Fruit fly (Drosophila melanogaster) whole organism, embryonic: ENCODE results near the gene CG5506.

Source experiments
- Adf1 ChIP-seq: fragments of 200-800 bp; sonication (Bioruptor generic); IDR thresholded peaks from 2 replicates; pipeline ENCODE4 v1.3.6; 2022; ENCODE audit warnings: missing biosample characterization, missing genetic modification characterization
- BEAF-32 ChIP-seq: fragments of 200-800 bp; sonication (Bioruptor generic); optimal IDR thresholded peaks from 3 replicates; lab custom pipeline; 2017; ENCODE audit warnings: missing biosample characterization, missing genetic modification characterization, mild to moderate bottlenecking, moderate library complexity, missing genetic modification reagents
- CG10209 ChIP-seq: fragments of 200-800 bp; sonication (Bioruptor generic); optimal IDR thresholded peaks from 3 replicates; lab custom pipeline; 2017; ENCODE audit warnings: missing biosample characterization, mild to moderate bottlenecking, missing genetic modification characterization, missing genetic modification reagents
- CG1024 ChIP-seq: fragments of 200-800 bp; sonication (Bioruptor generic); IDR thresholded peaks from 2 replicates; pipeline ENCODE4 v1.3.6; 2022; ENCODE audit warnings: missing biosample characterization, missing genetic modification characterization
- CG11085 ChIP-seq: fragments of 200-800 bp; sonication (Bioruptor generic); IDR thresholded peaks from 2 replicates; pipeline ENCODE4 v1.3.6; 2022; ENCODE audit warnings: missing biosample characterization, missing genetic modification characterization
- CG13424 ChIP-seq: fragments of 200-800 bp; sonication (Bioruptor generic); optimal IDR thresholded peaks from 2 replicates; lab custom pipeline; 2019; ENCODE audit warnings: missing biosample characterization, mild to moderate bottlenecking, missing genetic modification characterization, moderate library complexity
- CG1529 ChIP-seq: fragments of 200-800 bp; sonication (Bioruptor generic); optimal IDR thresholded peaks from 3 replicates; lab custom pipeline; 2018; ENCODE audit warnings: missing biosample characterization, missing genetic modification characterization
- CG1832 ChIP-seq: fragments of 200-800 bp; sonication (Bioruptor generic); optimal IDR thresholded peaks from 2 replicates; lab custom pipeline; 2017; ENCODE audit warnings: missing biosample characterization, mild to moderate bottlenecking, missing genetic modification characterization, inconsistent platforms
- CG18476 ChIP-seq: fragments of 200-800 bp; sonication (Bioruptor generic); optimal IDR thresholded peaks from 2 replicates; lab custom pipeline; 2016; ENCODE audit warnings: missing biosample characterization, mild to moderate bottlenecking, missing genetic modification characterization
- CG18599 ChIP-seq: fragments of 200-800 bp; sonication (Bioruptor generic); optimal IDR thresholded peaks from 3 replicates; lab custom pipeline; 2017; ENCODE audit warnings: missing biosample characterization, missing genetic modification characterization, mild to moderate bottlenecking, moderate library complexity, missing genetic modification reagents
- CG2129 ChIP-seq: fragments of 200-800 bp; sonication (Bioruptor generic); IDR thresholded peaks from 2 replicates; pipeline ENCODE4 v1.3.6; 2022; ENCODE audit warnings: missing biosample characterization, missing genetic modification characterization; ENCODE audit not compliant: partially characterized antibody
- CG30020 ChIP-seq: fragments of 200-800 bp; optimal IDR thresholded peaks from 2 replicates; lab custom pipeline; 2019; ENCODE audit warnings: missing biosample characterization, mild to moderate bottlenecking, missing genetic modification characterization, moderate library complexity
- CG31388 ChIP-seq: fragments of 200-800 bp; sonication (Bioruptor generic); optimal IDR thresholded peaks from 2 replicates; lab custom pipeline; 2016; ENCODE audit warnings: missing biosample characterization, missing genetic modification characterization
- CG6175 ChIP-seq: fragments of 200-800 bp; sonication (Bioruptor generic); IDR thresholded peaks from 3 replicates; pipeline ENCODE4 v1.3.6; 2022; ENCODE audit warnings: missing biosample characterization, missing genetic modification characterization
- CG8281 ChIP-seq: fragments of 200-800 bp; sonication (Bioruptor generic); optimal IDR thresholded peaks from 2 replicates; lab custom pipeline; 2018; ENCODE audit warnings: missing biosample characterization, mild to moderate bottlenecking, missing genetic modification characterization, moderate library complexity
- E2f2 ChIP-seq: fragments of 200-800 bp; sonication (Bioruptor generic); IDR thresholded peaks from 2 replicates; pipeline ENCODE4 v1.3.6; 2022; ENCODE audit warnings: missing biosample characterization, missing genetic modification characterization
- Hr51 ChIP-seq, 2 experiments: fragments of 200-800 bp; sonication (Bioruptor generic); optimal IDR thresholded peaks; 2 replicates in 1 of 2; 3 replicates in 1 of 2; lab custom pipeline; 2016 to 2018; ENCODE audit warnings: missing biosample characterization in 2 of 2, missing genetic modification characterization in 2 of 2, mild to moderate bottlenecking in 1 of 2, moderate library complexity in 1 of 2
- Med ChIP-seq: fragments of 200-800 bp; sonication (Bioruptor generic); peaks from one replicate; lab custom pipeline; 2016; ENCODE audit warnings: missing biosample characterization, missing genetic modification characterization, mild to moderate bottlenecking, inconsistent platforms, moderate library complexity
- NC2α ChIP-seq: fragments of 200-800 bp; sonication (Bioruptor generic); optimal IDR thresholded peaks from 2 replicates; lab custom pipeline; 2016; ENCODE audit warnings: missing biosample characterization, missing genetic modification characterization
- Spps ChIP-seq: fragments of 200-800 bp; sonication (Bioruptor generic); optimal IDR thresholded peaks from 2 replicates; lab custom pipeline; 2018; ENCODE audit warnings: missing biosample characterization, mild to moderate bottlenecking, missing genetic modification characterization
- Trl ChIP-seq, 3 experiments: fragments of >200 bp in 2 of 3; fragments of 200-800 bp in 1 of 3; sonication (Bioruptor generic) in 1 of 3; optimal IDR thresholded peaks; 2 replicates in 1 of 3; 3 replicates in 2 of 3; lab custom pipeline; 2016 to 2017; ENCODE audit warnings: missing biosample characterization in 1 of 3, missing genetic modification characterization in 1 of 3
- ara ChIP-seq: fragments of 200-800 bp; sonication (Bioruptor generic); IDR thresholded peaks from 2 replicates; pipeline ENCODE4 v1.3.6; 2022; ENCODE audit warnings: missing biosample characterization, missing genetic modification characterization
- bab2 ChIP-seq: fragments of 200-800 bp; sonication (Bioruptor generic); optimal IDR thresholded peaks from 2 replicates; lab custom pipeline; 2016; ENCODE audit warnings: missing biosample characterization, missing genetic modification characterization
- cad ChIP-seq: fragments of >200 bp; optimal IDR thresholded peaks from 2 replicates; lab custom pipeline; 2017; ENCODE audit warnings: missing biosample characterization, missing genetic modification characterization
- cg ChIP-seq: fragments of 200-800 bp; sonication (Bioruptor generic); optimal IDR thresholded peaks from 3 replicates; lab custom pipeline; 2019; ENCODE audit warnings: missing biosample characterization, mild to moderate bottlenecking, missing genetic modification characterization, moderate library complexity
- chif ChIP-seq, 2 experiments: fragments of 200-800 bp; sonication (Bioruptor generic); optimal IDR thresholded peaks; 3 replicates each; lab custom pipeline; 2016; ENCODE audit warnings: missing biosample characterization in 2 of 2, missing genetic modification characterization in 2 of 2
- chinmo ChIP-seq: fragments of 200-800 bp; sonication (Bioruptor generic); IDR thresholded peaks from 4 replicates; pipeline ENCODE4 v1.3.6; 2022; ENCODE audit warnings: missing biosample characterization, missing genetic modification characterization; ENCODE audit not compliant: partially characterized antibody
- cwo ChIP-seq: fragments of 200-800 bp; sonication (Bioruptor generic); optimal IDR thresholded peaks from 3 replicates; lab custom pipeline; 2017; ENCODE audit warnings: missing biosample characterization, missing genetic modification characterization, mild to moderate bottlenecking, moderate library complexity, missing genetic modification reagents
- dan ChIP-seq: fragments of 200-800 bp; sonication (Bioruptor generic); IDR thresholded peaks from 2 replicates; pipeline ENCODE4 v1.3.6; 2022; ENCODE audit warnings: missing biosample characterization, missing genetic modification characterization
- dysf ChIP-seq: fragments of 200-800 bp; sonication (Bioruptor generic); IDR thresholded peaks from 3 replicates; pipeline ENCODE4 v1.3.6; 2022; ENCODE audit warnings: missing biosample characterization, missing genetic modification characterization
- fd96Cb ChIP-seq: fragments of 200-800 bp; sonication (Bioruptor generic); optimal IDR thresholded peaks from 2 replicates; lab custom pipeline; 2018; ENCODE audit warnings: missing biosample characterization, mild to moderate bottlenecking, missing genetic modification characterization, moderate library complexity
- ftz-f1 ChIP-seq: fragments of 200-800 bp; sonication (Bioruptor generic); optimal IDR thresholded peaks from 2 replicates; lab custom pipeline; 2016; ENCODE audit warnings: missing biosample characterization, missing genetic modification characterization
- gem ChIP-seq: fragments of 200-800 bp; sonication (Bioruptor generic); optimal IDR thresholded peaks from 2 replicates; lab custom pipeline; 2019; ENCODE audit warnings: missing biosample characterization, mild to moderate bottlenecking, missing genetic modification characterization, moderate library complexity
- ham ChIP-seq: fragments of 200-800 bp; sonication (Bioruptor generic); IDR thresholded peaks from 2 replicates; pipeline ENCODE4 v1.3.6; 2022; ENCODE audit warnings: missing biosample characterization, missing genetic modification characterization
- lab ChIP-seq: fragments of 200-800 bp; sonication (Bioruptor generic); optimal IDR thresholded peaks from 3 replicates; lab custom pipeline; 2017; ENCODE audit warnings: missing biosample characterization, missing genetic modification characterization, mild to moderate bottlenecking, moderate library complexity, missing genetic modification reagents
- pan ChIP-seq, 4 experiments: fragments of >200 bp in 3 of 4; fragments of 200-800 bp in 1 of 4; sonication (Bioruptor generic) in 1 of 4; optimal IDR thresholded peaks in 3 of 4; IDR thresholded peaks in 1 of 4; 2 replicates each; pipeline versions ENCODE4 v1.3.6 to Lab custom; 2017 to 2022; ENCODE audit warnings: missing biosample characterization in 2 of 4, missing genetic modification characterization in 2 of 4, mixed read lengths in 1 of 4
- pfk ChIP-seq: fragments of 200-800 bp; sonication (Bioruptor generic); optimal IDR thresholded peaks from 2 replicates; lab custom pipeline; 2018; ENCODE audit warnings: missing biosample characterization, mild to moderate bottlenecking, missing genetic modification characterization, moderate library complexity
- pros ChIP-seq: fragments of 200-800 bp; sonication (Bioruptor generic); optimal IDR thresholded peaks from 3 replicates; lab custom pipeline; 2019; ENCODE audit warnings: missing biosample characterization, mild to moderate bottlenecking, missing genetic modification characterization, moderate library complexity
- run ChIP-seq: fragments of 200-800 bp; sonication (Bioruptor generic); optimal IDR thresholded peaks from 3 replicates; lab custom pipeline; 2018; ENCODE audit warnings: missing biosample characterization, mild to moderate bottlenecking, missing genetic modification characterization
- scrt ChIP-seq: fragments of 200-800 bp; sonication (Bioruptor generic); optimal IDR thresholded peaks from 2 replicates; lab custom pipeline; 2018; ENCODE audit warnings: missing biosample characterization, mild to moderate bottlenecking, missing genetic modification characterization, moderate library complexity
- sens ChIP-seq: fragments of 200-800 bp; sonication (Bioruptor generic); peaks from one replicate; lab custom pipeline; 2016; ENCODE audit warnings: missing biosample characterization, missing genetic modification characterization
- sisA ChIP-seq: fragments of 200-800 bp; sonication (Bioruptor generic); IDR thresholded peaks from 2 replicates; pipeline ENCODE4 v1.3.6; 2022; ENCODE audit warnings: missing biosample characterization, missing genetic modification characterization
- slbo ChIP-seq: fragments of 200-800 bp; sonication (Bioruptor generic); IDR thresholded peaks from 2 replicates; pipeline ENCODE4 v1.3.6; 2022; ENCODE audit warnings: missing biosample characterization, missing genetic modification characterization
- slou ChIP-seq: fragments of 200-800 bp; sonication (Bioruptor generic); optimal IDR thresholded peaks from 3 replicates; lab custom pipeline; 2016; ENCODE audit warnings: missing biosample characterization, missing genetic modification characterization
- tna ChIP-seq: fragments of 200-800 bp; sonication (Bioruptor generic); IDR thresholded peaks from 2 replicates; pipeline ENCODE4 v1.3.6; 2022; ENCODE audit warnings: missing biosample characterization, missing genetic modification characterization; ENCODE audit not compliant: partially characterized antibody
- tx ChIP-seq: fragments of 200-800 bp; sonication (Bioruptor generic); optimal IDR thresholded peaks from 2 replicates; lab custom pipeline; 2016; ENCODE audit warnings: missing biosample characterization, missing genetic modification characterization
- zf30C ChIP-seq: fragments of 200-800 bp; sonication (Bioruptor generic); optimal IDR thresholded peaks from 3 replicates; lab custom pipeline; 2018; ENCODE audit warnings: missing biosample characterization, mild to moderate bottlenecking, missing genetic modification characterization

Gene CG5506

dm6 chr3L:17929697-17930581 lies 45.8 kb upstream of the CG5506 start (continued):
- TF ChIP-seq sisA (GFP tag; lab: Robert Waterston, UW) (no peak), ara (GFP tag; lab: Robert Waterston, UW) (no peak), CG1832 (peak; percentile 53), sens (GFP tag; lab: Kevin White, UChicago) (no peak), CG30020 (tag; lab: Kevin White, UChicago) (no peak), Adf1 (GFP tag; lab: Robert Waterston, UW) (peak; percentile 36; the same call in 1 of the 2 replicates), slbo (GFP tag; lab: Robert Waterston, UW) (no peak), Trl (optimal IDR thresholded peaks at IDR 0.05; lab: Kevin White, UChicago) (peak; percentile 48 to 75), Trl (GFP tag; optimal IDR thresholded peaks at IDR 0.05; lab: Kevin White, UChicago) (no peak), slou (GFP tag; lab: Kevin White, UChicago) (no peak), CG18476 (no peak), lab (GFP tag; lab: Kevin White, UChicago) (peak; percentile 0), NC2α (GFP tag; lab: Kevin White, UChicago) (no peak), tx (GFP tag; lab: Kevin White, UChicago) (no peak), CG6175 (GFP tag; lab: Robert Waterston, UW) (0 out of 3 replicates have a peak, but pooled peaks have one; percentile 28), pros (GFP tag; lab: Kevin White, UChicago) (no peak), bab2 (GFP tag; lab: Kevin White, UChicago) (no peak), cg (peak; percentile 3), zf30C (GFP tag; lab: Kevin White, UChicago) (no peak), CG18599 (GFP tag; lab: Kevin White, UChicago) (peak; percentile 21), cwo (GFP tag; lab: Kevin White, UChicago) (peak; percentile 15), run (tag; lab: Kevin White, UChicago) (no peak), Hr51 (GFP tag; optimal IDR thresholded peaks at IDR 0.05; lab: Kevin White, UChicago) (peak in 1 of 2 experiments; percentile 18), scrt (peak; percentile 62), E2f2 (GFP tag; lab: Robert Waterston, UW) (no peak), cad (GFP tag; lab: Kevin White, UChicago) (no peak), pfk (GFP tag; lab: Kevin White, UChicago) (no peak), ftz-f1 (GFP tag; lab: Kevin White, UChicago) (peak; percentile 95), CG1529 (GFP tag; lab: Kevin White, UChicago) (no peak), chinmo (GFP tag; lab: Robert Waterston, UW) (0 out of 4 replicates have a peak, but pooled peaks have one; percentile 36), fd96Cb (no peak)

dm6 chr3L:17928106-17928505 lies 43.9 kb upstream of the CG5506 start:
- no peak for TF ChIP-seq gem
- no peak for TF ChIP-seq tna (GFP tag; lab: Robert Waterston, UW)
- peak; percentile 69 for TF ChIP-seq ftz-f1 (GFP tag; lab: Kevin White, UChicago)
- 0 out of 3 replicates have a peak, but pooled peaks have one; percentile 18 for TF ChIP-seq dysf
- no peak for TF ChIP-seq ham (GFP tag; lab: Robert Waterston, UW)
- TF ChIP-seq CG8281 (tag; lab: Kevin White, UChicago): no peak
- TF ChIP-seq dan (GFP tag; lab: Robert Waterston, UW): no peak
- TF ChIP-seq BEAF-32 (GFP tag; lab: Kevin White, UChicago): no peak
- TF ChIP-seq CG18476: no peak
- no peak for TF ChIP-seq Spps
- no peak for TF ChIP-seq pan (optimal IDR thresholded peaks at IDR 0.05; lab: Kevin White, UChicago)
- no peak for TF ChIP-seq pan (GFP tag; optimal IDR thresholded peaks at IDR 0.05 in 1 of 2, IDR thresholded peaks at IDR 0.05 in 1 of 2)
- TF ChIP-seq CG13424 (tag; lab: Kevin White, UChicago): no peak
- no peak for TF ChIP-seq CG10209
- no peak for TF ChIP-seq CG2129 (GFP tag; lab: Robert Waterston, UW)
- TF ChIP-seq CG31388 (GFP tag; lab: Kevin White, UChicago): no peak
- no peak for TF ChIP-seq chif (GFP tag; optimal IDR thresholded peaks at IDR 0.05; lab: Kevin White, UChicago)
- no peak for TF ChIP-seq CG11085
- peak; percentile 20 for TF ChIP-seq Med (GFP tag; lab: Kevin White, UChicago)
- TF ChIP-seq CG1024: no peak
